Worm (Caenorhabditis elegans): ENCODE results near the gene srd-11.

Gene srd-11

ce11 chrV:13649730-13650349 lies 30.2 kb upstream of the srd-11 start, which contains the start of gene H37A05.4 (continued):
- TF ChIP-seq crh-2 (tag; optimal IDR thresholded peaks at IDR 0.05) = no peak

ce11 chrV:13647617-13648016 lies 28.0 kb upstream of the srd-11 start:
- TF ChIP-seq ztf-4 (tag; optimal IDR thresholded peaks at IDR 0.05) (no peak), alr-1 (tag; optimal IDR thresholded peaks at IDR 0.05) (no peak), nhr-10 (tag; optimal IDR thresholded peaks at IDR 0.05) (no peak), skn-1 (tag; optimal IDR thresholded peaks at IDR 0.05) (no peak), egl-27 (tag; optimal IDR thresholded peaks at IDR 0.05) (no peak), ceh-16 (tag; optimal IDR thresholded peaks at IDR 0.05) (no peak), aly-2 (tag; optimal IDR thresholded peaks at IDR 0.05) (no peak), nhr-6 (tag; optimal IDR thresholded peaks at IDR 0.05) (no peak), unc-55 (GFP tag; optimal IDR thresholded peaks at IDR 0.05) (no peak)

- TF ChIP-seq sma-3 (GFP tag; optimal IDR thresholded peaks at IDR 0.05) (no peak), peb-1 (tag; optimal IDR thresholded peaks at IDR 0.05) (no peak), nhr-25 (tag; optimal IDR thresholded peaks at IDR 0.05) (no peak), skn-1 (tag; optimal IDR thresholded peaks at IDR 0.05) (no peak), fos-1 (tag; optimal IDR thresholded peaks at IDR 0.05) (no peak), ZK546.5 (tag; optimal IDR thresholded peaks at IDR 0.05) (no peak), snpc-4 (tag; optimal IDR thresholded peaks at IDR 0.05) (no peak), C34F6.9 (tag; optimal IDR thresholded peaks at IDR 0.05) (no peak), mbf-1 (tag; optimal IDR thresholded peaks at IDR 0.05) (no peak), blmp-1 (tag; optimal IDR thresholded peaks at IDR 0.05; ENCODE audit: insufficient read depth) (no peak), crh-2 (tag; optimal IDR thresholded peaks at IDR 0.05) (no peak), ama-1 (optimal IDR thresholded peaks at IDR 0.05) (no peak)
These were observed 27.5 kb upstream of the srd-11 start for ce11 chrV:13647185-13647584.

DNA sequence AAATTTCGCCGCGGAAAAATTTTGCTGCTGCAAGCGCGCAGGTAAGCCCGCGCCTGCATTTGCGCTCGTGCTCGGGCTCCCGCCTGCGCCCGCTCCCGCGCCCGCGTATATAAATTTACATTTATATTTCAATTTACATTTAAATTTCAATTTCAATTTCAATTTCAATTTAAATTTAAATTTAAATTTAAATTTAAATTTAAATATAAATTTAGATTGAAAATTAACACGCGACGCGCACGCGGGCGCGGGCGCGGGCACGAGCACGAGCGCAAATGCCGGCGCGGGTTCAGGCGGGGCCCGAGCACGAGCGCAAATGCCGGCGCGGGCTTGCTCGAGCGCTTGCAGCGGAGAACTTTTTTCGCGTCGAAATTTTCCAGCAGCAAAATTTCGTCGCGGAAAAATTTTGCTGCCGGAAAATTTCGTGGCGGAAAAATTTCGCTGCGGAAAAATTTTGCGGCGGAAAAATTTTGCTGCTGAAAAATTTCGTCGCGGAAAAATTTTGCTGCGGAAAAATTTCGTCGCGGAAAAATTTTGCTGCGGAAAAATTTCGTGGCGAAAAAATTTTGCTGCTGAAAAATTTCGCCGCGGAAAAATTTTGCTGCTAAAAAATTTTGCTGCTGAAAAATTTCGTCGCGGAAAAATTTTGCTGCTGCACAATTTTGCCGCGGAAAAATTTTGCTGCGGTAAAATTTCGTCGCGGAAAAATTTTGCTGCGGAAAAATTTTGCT lies 26.4 kb upstream of the srd-11 start:
- TF ChIP-seq F13H6.1 (tag; optimal IDR thresholded peaks at IDR 0.05) (no peak), peb-1 (tag; optimal IDR thresholded peaks at IDR 0.05) (no peak), snpc-4 (tag; optimal IDR thresholded peaks at IDR 0.05) (no peak), ztf-11 (tag; optimal IDR thresholded peaks at IDR 0.05) (no peak), ZK546.5 (tag; optimal IDR thresholded peaks at IDR 0.05) (no peak), dmd-4 (tag; optimal IDR thresholded peaks at IDR 0.05) (no peak), gmeb-1 (tag; optimal IDR thresholded peaks at IDR 0.05) (no peak), unc-39 (tag; optimal IDR thresholded peaks at IDR 0.05) (no peak), ztf-4 (tag; optimal IDR thresholded peaks at IDR 0.05) (no peak), nhr-21 (tag; optimal IDR thresholded peaks at IDR 0.05) (no peak), lin-11 (tag; optimal IDR thresholded peaks at IDR 0.05) (no peak), elt-3 (tag; optimal IDR thresholded peaks at IDR 0.05) (no peak), nhr-77 (tag; optimal IDR thresholded peaks at IDR 0.05) (no peak), zag-1 (tag; optimal IDR thresholded peaks at IDR 0.05) (no peak), C34F6.9 (tag; optimal IDR thresholded peaks at IDR 0.05) (no peak), unc-62 (GFP tag; optimal IDR thresholded peaks at IDR 0.05) (no peak)

DNA sequence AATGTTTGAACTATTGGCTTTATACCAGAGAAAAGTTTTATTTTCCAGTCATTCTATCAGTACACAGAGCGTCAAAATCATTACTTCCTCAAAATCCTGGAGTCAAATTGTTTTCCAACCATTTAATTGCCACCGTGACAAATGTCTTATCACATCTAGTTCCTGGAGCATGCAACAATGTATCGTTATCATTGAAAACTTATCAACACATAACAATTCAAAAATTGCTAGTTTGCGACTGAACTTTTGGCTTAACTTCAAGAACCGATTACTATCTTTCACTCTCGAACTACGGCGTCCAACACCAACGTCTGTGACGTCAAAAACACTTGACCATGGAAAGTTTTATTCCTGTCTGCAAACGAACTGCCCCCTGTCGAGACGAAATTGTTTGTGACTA lies 18.4 kb upstream of the srd-11 start:
- TF ChIP-seq ceh-82 (tag; optimal IDR thresholded peaks at IDR 0.05) (no peak), sma-9 (GFP tag; optimal IDR thresholded peaks at IDR 0.05) (peak; percentile 53), sma-9 (tag; optimal IDR thresholded peaks at IDR 0.05) (no peak), snpc-4 (tag; optimal IDR thresholded peaks at IDR 0.05) (no peak), crh-2 (tag; optimal IDR thresholded peaks at IDR 0.05) (peak; percentile 37), nhr-77 (tag; optimal IDR thresholded peaks at IDR 0.05) (no peak), egl-27 (tag; optimal IDR thresholded peaks at IDR 0.05) (no peak), fos-1 (tag; optimal IDR thresholded peaks at IDR 0.05) (peak; percentile 79), nhr-12 (tag; optimal IDR thresholded peaks at IDR 0.05) (no peak), elt-3 (tag; optimal IDR thresholded peaks at IDR 0.05) (no peak), ZK546.5 (tag; optimal IDR thresholded peaks at IDR 0.05) (no peak), lin-13 (GFP tag; optimal IDR thresholded peaks at IDR 0.05) (no peak)
